Worm (Caenorhabditis elegans) whole organism, L4 larva: ENCODE data around the gene mapk-15.

ENCODE experiments used
- aly-2 ChIP-seq: sonication (generic microtip); optimal IDR thresholded peaks from 2 replicates; lab custom pipeline; 2018; ENCODE audit warnings: missing biosample characterization, missing genetic modification characterization
- fkh-10 ChIP-seq: fragments of 150-350 bp; optimal IDR thresholded peaks from 2 replicates; lab custom pipeline; 2014; ENCODE audit warnings: missing biosample characterization, missing genetic modification reagents, missing genetic modification characterization
- fos-1 ChIP-seq: fragments of 150-350 bp; optimal IDR thresholded peaks from 2 replicates; lab custom pipeline; 2014; ENCODE audit warnings: missing biosample characterization, missing genetic modification characterization
- lin-1 ChIP-seq: fragments of 200-800 bp; sonication (Bioruptor generic); IDR thresholded peaks from 2 replicates; pipeline ENCODE4 v1.3.6; 2022; ENCODE audit warnings: missing genetic modification reagents, missing genetic modification characterization, missing compliant biosample characterization
- lin-13 ChIP-seq: fragments of 150-350 bp; optimal IDR thresholded peaks from 2 replicates; lab custom pipeline; 2014; ENCODE audit warnings: missing biosample characterization, missing genetic modification reagents, missing genetic modification characterization
- nhr-28 ChIP-seq: fragments of 150-350 bp; optimal IDR thresholded peaks from 2 replicates; lab custom pipeline; 2014; ENCODE audit warnings: missing biosample characterization, missing genetic modification characterization
- nhr-41 ChIP-seq: fragments of 200-800 bp; sonication (Bioruptor generic); IDR thresholded peaks from 2 replicates; pipeline ENCODE4 v1.3.6; 2022; ENCODE audit warnings: missing genetic modification reagents, missing genetic modification characterization, missing compliant biosample characterization
- pqm-1 ChIP-seq: sonication (generic microtip); optimal IDR thresholded peaks from 2 replicates; lab custom pipeline; 2017; ENCODE audit warnings: missing biosample characterization, missing genetic modification characterization
- zag-1 ChIP-seq: fragments of 150-350 bp; optimal IDR thresholded peaks from 2 replicates; lab custom pipeline; 2014; ENCODE audit warnings: missing biosample characterization, missing genetic modification characterization

DNA sequence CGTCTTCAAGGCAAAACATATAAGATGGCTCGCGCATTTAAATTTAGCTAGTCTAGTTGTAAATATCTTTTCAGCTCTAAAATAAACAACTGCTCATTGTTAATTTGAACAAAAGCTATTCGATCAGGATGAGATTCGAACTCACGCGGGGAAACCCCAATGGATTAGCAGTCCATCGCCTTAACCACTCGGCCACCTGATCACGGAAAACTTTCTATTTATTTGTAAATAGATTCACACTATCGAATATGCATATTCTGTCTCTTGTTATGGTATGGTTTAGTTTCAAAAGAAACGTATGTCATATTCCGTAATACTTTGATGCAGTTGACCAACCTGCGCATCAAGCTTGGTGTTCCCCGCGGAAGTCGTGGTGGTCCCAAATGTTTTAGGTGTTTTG lies 11.5 kb upstream of the mapk-15 start:
- no peak for TF ChIP-seq nhr-28 (tag; lab: Kevin White, UChicago)
- TF ChIP-seq pqm-1 (tag; lab: Kevin White, UChicago) = no peak
- TF ChIP-seq zag-1 = no peak
- TF ChIP-seq aly-2 = no peak
- TF ChIP-seq fkh-10 (GFP tag; lab: Kevin White, UChicago) = no peak
- no peak for TF ChIP-seq fos-1 (tag; lab: Kevin White, UChicago)
- no peak for TF ChIP-seq lin-13 (GFP tag; lab: Kevin White, UChicago)
- no peak for TF ChIP-seq nhr-41 (GFP tag; lab: Robert Waterston, UW)
- no peak for TF ChIP-seq lin-1 (GFP tag; lab: Robert Waterston, UW)
